Fruit fly (Drosophila melanogaster) whole organism, prepupa: Measurements from ENCODE around the gene CG32483.

ENCODE experiments used
- Blimp-1 ChIP-seq: fragments of 200-800 bp; sonication (Bioruptor generic); optimal IDR thresholded peaks from 3 replicates; lab custom pipeline; 2017; ENCODE audit warnings: missing biosample characterization, missing genetic modification characterization, mild to moderate bottlenecking, moderate library complexity, missing genetic modification reagents
- CG10669 ChIP-seq: fragments of 200-800 bp; sonication (Bioruptor generic); optimal IDR thresholded peaks from 3 replicates; lab custom pipeline; 2018; ENCODE audit warnings: missing biosample characterization, mild to moderate bottlenecking, missing genetic modification characterization, moderate library complexity
- CG11294 ChIP-seq: fragments of 200-800 bp; sonication (Bioruptor generic); IDR thresholded peaks from 2 replicates; pipeline ENCODE4 v1.3.6; 2022; ENCODE audit warnings: missing biosample characterization, missing genetic modification characterization
- CG11902 ChIP-seq: fragments of 200-800 bp; sonication (Bioruptor generic); optimal IDR thresholded peaks from 3 replicates; lab custom pipeline; 2016; ENCODE audit warnings: missing biosample characterization, missing genetic modification characterization
- CG15336 ChIP-seq: fragments of 200-800 bp; sonication (Bioruptor generic); IDR thresholded peaks from 2 replicates; pipeline ENCODE4 v1.3.6; 2022; ENCODE audit warnings: missing biosample characterization, missing genetic modification characterization
- CG1621 ChIP-seq: fragments of 200-800 bp; sonication (Bioruptor generic); optimal IDR thresholded peaks from 3 replicates; lab custom pipeline; 2018; ENCODE audit warnings: missing biosample characterization, mild to moderate bottlenecking, missing genetic modification characterization
- CG16779 ChIP-seq: fragments of 200-800 bp; sonication (Bioruptor generic); optimal IDR thresholded peaks from 3 replicates; lab custom pipeline; 2017; ENCODE audit warnings: missing biosample characterization, mild to moderate bottlenecking, missing genetic modification characterization
- CG3032 ChIP-seq: fragments of 200-800 bp; optimal IDR thresholded peaks from 2 replicates; lab custom pipeline; 2019; ENCODE audit warnings: missing biosample characterization, mild to moderate bottlenecking, missing genetic modification characterization, moderate library complexity
- CG31627 ChIP-seq: fragments of 200-800 bp; sonication (Bioruptor generic); optimal IDR thresholded peaks from 3 replicates; lab custom pipeline; 2016; ENCODE audit warnings: missing biosample characterization, missing genetic modification characterization
- CG32006 ChIP-seq: fragments of 200-800 bp; sonication (Bioruptor generic); optimal IDR thresholded peaks from 3 replicates; lab custom pipeline; 2017; ENCODE audit warnings: missing biosample characterization, mild to moderate bottlenecking, missing genetic modification characterization
- CG34406 ChIP-seq: fragments of 200-800 bp; sonication (Bioruptor generic); optimal IDR thresholded peaks from 3 replicates; lab custom pipeline; 2016; ENCODE audit warnings: missing biosample characterization, missing genetic modification characterization
- CG3919 ChIP-seq: fragments of 200-800 bp; sonication (Bioruptor generic); optimal IDR thresholded peaks from 3 replicates; lab custom pipeline; 2016; ENCODE audit warnings: missing biosample characterization, missing genetic modification characterization
- CG6276 ChIP-seq: fragments of 200-800 bp; sonication (Bioruptor generic); optimal IDR thresholded peaks from 2 replicates; lab custom pipeline; 2017; ENCODE audit warnings: missing biosample characterization, mild to moderate bottlenecking, missing genetic modification characterization
- CG6854 ChIP-seq: fragments of 200-800 bp; sonication (Bioruptor generic); optimal IDR thresholded peaks from 2 replicates; lab custom pipeline; 2017; ENCODE audit warnings: missing biosample characterization, mild to moderate bottlenecking, missing genetic modification characterization
- CG7368 ChIP-seq: fragments of 200-800 bp; sonication (Bioruptor generic); optimal IDR thresholded peaks from 3 replicates; lab custom pipeline; 2016; ENCODE audit warnings: missing biosample characterization, missing genetic modification characterization
- CG8119 ChIP-seq: fragments of 200-800 bp; sonication (Bioruptor generic); IDR thresholded peaks from 3 replicates; pipeline ENCODE4 v1.3.6; 2022; ENCODE audit warnings: missing biosample characterization, missing genetic modification characterization
- CG8632 ChIP-seq: fragments of 200-800 bp; sonication (Bioruptor generic); optimal IDR thresholded peaks from 3 replicates; lab custom pipeline; 2016; ENCODE audit warnings: missing biosample characterization, missing genetic modification characterization
- CG9139 ChIP-seq: fragments of 200-800 bp; sonication (Bioruptor generic); optimal IDR thresholded peaks from 3 replicates; lab custom pipeline; 2017; ENCODE audit warnings: missing biosample characterization, mild to moderate bottlenecking, missing genetic modification characterization
- Eip75B ChIP-seq: fragments of 200-800 bp; sonication (Bioruptor generic); optimal IDR thresholded peaks from 3 replicates; lab custom pipeline; 2016; ENCODE audit warnings: missing biosample characterization, missing genetic modification characterization
- Eip78C ChIP-seq: fragments of 200-800 bp; sonication (Bioruptor generic); peaks from one replicate; lab custom pipeline; 2016; ENCODE audit warnings: missing biosample characterization, missing genetic modification characterization
- Eip93F ChIP-seq: fragments of 200-800 bp; sonication (Bioruptor generic); optimal IDR thresholded peaks from 2 replicates; lab custom pipeline; 2016; ENCODE audit warnings: missing biosample characterization, mild to moderate bottlenecking, missing genetic modification characterization
- Ets21C ChIP-seq: fragments of 200-800 bp; sonication (Bioruptor generic); optimal IDR thresholded peaks from 3 replicates; lab custom pipeline; 2016; ENCODE audit warnings: missing biosample characterization, missing genetic modification characterization
- Ets96B ChIP-seq: fragments of 200-800 bp; optimal IDR thresholded peaks from 2 replicates; lab custom pipeline; 2019; ENCODE audit warnings: missing biosample characterization, mild to moderate bottlenecking, missing genetic modification characterization, moderate library complexity
- Hr38 ChIP-seq: sonication (Bioruptor generic); optimal IDR thresholded peaks from 2 replicates; lab custom pipeline; 2016; ENCODE audit warnings: missing biosample characterization, missing genetic modification characterization
- Hr39 ChIP-seq: fragments of 200-800 bp; sonication (Bioruptor generic); optimal IDR thresholded peaks from 2 replicates; lab custom pipeline; 2016; ENCODE audit warnings: missing biosample characterization, missing genetic modification characterization
- OdsH ChIP-seq: fragments of 200-800 bp; sonication (Bioruptor generic); optimal IDR thresholded peaks from 3 replicates; lab custom pipeline; 2016; ENCODE audit warnings: missing biosample characterization, missing genetic modification characterization
- Smox ChIP-seq: fragments of 200-800 bp; sonication (Bioruptor generic); optimal IDR thresholded peaks from 3 replicates; lab custom pipeline; 2016; ENCODE audit warnings: missing biosample characterization, missing genetic modification characterization
- Sox14 ChIP-seq: fragments of 200-800 bp; sonication (Bioruptor generic); optimal IDR thresholded peaks from 3 replicates; lab custom pipeline; 2016; ENCODE audit warnings: missing biosample characterization, missing genetic modification characterization
- acj6 ChIP-seq: fragments of 200-800 bp; sonication (Bioruptor generic); optimal IDR thresholded peaks from 3 replicates; lab custom pipeline; 2016; ENCODE audit warnings: missing biosample characterization, missing genetic modification characterization
- dac ChIP-seq: fragments of 200-800 bp; sonication (Bioruptor generic); optimal IDR thresholded peaks from 2 replicates; lab custom pipeline; 2017; ENCODE audit warnings: missing biosample characterization, mild to moderate bottlenecking, missing genetic modification characterization
- dsx ChIP-seq: fragments of 200-800 bp; optimal IDR thresholded peaks from 3 replicates; lab custom pipeline; 2019; ENCODE audit warnings: missing biosample characterization, mild to moderate bottlenecking, missing genetic modification characterization, moderate library complexity; ENCODE audit not compliant: poor library complexity, severe bottlenecking
- eg ChIP-seq: fragments of 200-800 bp; sonication (Bioruptor generic); IDR thresholded peaks from 3 replicates; pipeline ENCODE4 v1.3.6; 2022; ENCODE audit warnings: missing biosample characterization, missing genetic modification characterization
- esn ChIP-seq: fragments of 200-800 bp; sonication (Bioruptor generic); optimal IDR thresholded peaks from 2 replicates; lab custom pipeline; 2016; ENCODE audit warnings: missing biosample characterization, mild to moderate bottlenecking, missing genetic modification characterization, moderate library complexity
- fd59A ChIP-seq: fragments of 200-800 bp; sonication (Bioruptor generic); optimal IDR thresholded peaks from 2 replicates; lab custom pipeline; 2017; ENCODE audit warnings: missing biosample characterization, mild to moderate bottlenecking, missing genetic modification characterization, missing genetic modification reagents
- fkh ChIP-seq: fragments of 200-800 bp; sonication (Bioruptor generic); optimal IDR thresholded peaks from 3 replicates; lab custom pipeline; 2017; ENCODE audit warnings: missing biosample characterization, mild to moderate bottlenecking, missing genetic modification characterization, moderate library complexity
- ss ChIP-seq, 2 experiments: fragments of 200-800 bp; sonication (Bioruptor generic); optimal IDR thresholded peaks; 2 replicates in 1 of 2; 3 replicates in 1 of 2; lab custom pipeline; 2017 to 2018; ENCODE audit warnings: mild to moderate bottlenecking in 2 of 2, missing biosample characterization in 2 of 2, missing genetic modification characterization in 2 of 2, moderate library complexity in 1 of 2
- svp ChIP-seq: fragments of 200-800 bp; sonication (Bioruptor generic); peaks from one replicate; lab custom pipeline; 2016; ENCODE audit warnings: missing biosample characterization, missing genetic modification characterization
- vri ChIP-seq: fragments of 200-800 bp; sonication (Bioruptor generic); optimal IDR thresholded peaks from 3 replicates; lab custom pipeline; 2016; ENCODE audit warnings: missing biosample characterization, mild to moderate bottlenecking, missing genetic modification characterization

The CG32483 gene

DNA sequence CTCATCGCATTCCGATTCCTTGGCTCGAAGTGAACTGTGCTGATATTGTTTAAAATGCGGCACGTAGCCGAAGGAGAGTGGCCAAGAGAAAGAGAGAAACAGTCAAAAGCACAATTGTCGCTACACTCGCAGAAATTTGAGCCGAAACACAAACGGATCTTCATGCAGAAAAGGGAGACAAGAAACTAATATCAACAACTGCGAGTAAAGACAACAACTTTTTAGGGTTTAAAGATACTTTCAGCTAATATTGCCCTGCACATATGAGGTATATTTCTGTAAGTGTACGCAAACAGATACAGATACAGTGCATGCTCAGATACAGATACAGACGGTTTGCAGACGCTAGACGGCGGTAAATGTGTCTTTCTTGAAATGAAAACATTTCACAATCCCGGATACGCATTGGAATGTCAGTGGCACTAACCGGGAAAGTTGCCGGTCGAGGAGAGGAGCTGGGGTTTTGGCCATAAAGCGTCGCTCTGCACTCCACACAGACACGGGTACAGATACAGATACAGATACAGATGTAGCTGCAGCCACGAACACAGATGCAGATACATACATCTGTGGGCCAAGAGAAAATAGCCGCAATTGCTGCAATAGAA lies 45.7 kb downstream of the CG32483 start (continued):
- TF ChIP-seq fd59A (GFP tag; lab: Kevin White, UChicago) = peak; percentile 82
- TF ChIP-seq CG3919 (GFP tag; lab: Kevin White, UChicago) = peak; percentile 95
- TF ChIP-seq CG34406 (GFP tag; lab: Kevin White, UChicago) = peak; percentile 86
- peak; percentile 47 for TF ChIP-seq Eip93F
- TF ChIP-seq esn (GFP tag; lab: Kevin White, UChicago) = peak; percentile 91
- TF ChIP-seq Smox (GFP tag; lab: Kevin White, UChicago) = peak; percentile 87
- peak; percentile 70 for TF ChIP-seq Hr38 (GFP tag; lab: Kevin White, UChicago)
- TF ChIP-seq dsx = peak; percentile 82
- TF ChIP-seq Eip75B (GFP tag; lab: Kevin White, UChicago) = peak; percentile 92
- peak; percentile 86 for TF ChIP-seq CG1621 (tag; lab: Kevin White, UChicago)
- peak; percentile 94 for TF ChIP-seq acj6
- TF ChIP-seq eg = peak; percentile 95
- TF ChIP-seq CG10669 (GFP tag; lab: Kevin White, UChicago) = peak; percentile 84
- peak; percentile 91 for TF ChIP-seq Hr39 (GFP tag; lab: Kevin White, UChicago)
- peak; percentile 50 for TF ChIP-seq CG9139 (GFP tag; lab: Kevin White, UChicago)
- peak; percentile 97 for TF ChIP-seq Eip78C
- TF ChIP-seq CG11902 (GFP tag; lab: Kevin White, UChicago) = peak; percentile 84
- peak; percentile 98 for TF ChIP-seq CG32006 (GFP tag; lab: Kevin White, UChicago)
- TF ChIP-seq CG6276 (GFP tag; lab: Kevin White, UChicago) = peak; percentile 87
- TF ChIP-seq ss (GFP tag; optimal IDR thresholded peaks at IDR 0.05; lab: Kevin White, UChicago) = peak; percentile 62 to 67
- TF ChIP-seq CG8119 (GFP tag; lab: Robert Waterston, UW) = peak; percentile 94
- TF ChIP-seq CG16779 (tag; lab: Kevin White, UChicago) = peak; percentile 77
- peak; percentile 80 for TF ChIP-seq fkh (GFP tag; lab: Kevin White, UChicago)
- TF ChIP-seq CG15336 = peak; percentile 94
- TF ChIP-seq dac = peak; percentile 98
- TF ChIP-seq OdsH (GFP tag; lab: Kevin White, UChicago) = peak; percentile 95
- peak; percentile 91 for TF ChIP-seq CG31627 (GFP tag; lab: Kevin White, UChicago)
- peak; percentile 82 for TF ChIP-seq Ets21C
- TF ChIP-seq CG7368 (GFP tag; lab: Kevin White, UChicago) = peak; percentile 92
- TF ChIP-seq CG8632 (GFP tag; lab: Kevin White, UChicago) = peak; percentile 78
- peak; percentile 76 for TF ChIP-seq vri (GFP tag; lab: Kevin White, UChicago)
- peak; percentile 93 for TF ChIP-seq svp (GFP tag; lab: Kevin White, UChicago)
- TF ChIP-seq CG11294 = peak; percentile 83
- TF ChIP-seq Ets96B (tag; lab: Kevin White, UChicago) = peak; percentile 84
- peak; percentile 80 for TF ChIP-seq CG6854 (GFP tag; lab: Kevin White, UChicago)
- TF ChIP-seq Blimp-1 = peak; percentile 59

DNA sequence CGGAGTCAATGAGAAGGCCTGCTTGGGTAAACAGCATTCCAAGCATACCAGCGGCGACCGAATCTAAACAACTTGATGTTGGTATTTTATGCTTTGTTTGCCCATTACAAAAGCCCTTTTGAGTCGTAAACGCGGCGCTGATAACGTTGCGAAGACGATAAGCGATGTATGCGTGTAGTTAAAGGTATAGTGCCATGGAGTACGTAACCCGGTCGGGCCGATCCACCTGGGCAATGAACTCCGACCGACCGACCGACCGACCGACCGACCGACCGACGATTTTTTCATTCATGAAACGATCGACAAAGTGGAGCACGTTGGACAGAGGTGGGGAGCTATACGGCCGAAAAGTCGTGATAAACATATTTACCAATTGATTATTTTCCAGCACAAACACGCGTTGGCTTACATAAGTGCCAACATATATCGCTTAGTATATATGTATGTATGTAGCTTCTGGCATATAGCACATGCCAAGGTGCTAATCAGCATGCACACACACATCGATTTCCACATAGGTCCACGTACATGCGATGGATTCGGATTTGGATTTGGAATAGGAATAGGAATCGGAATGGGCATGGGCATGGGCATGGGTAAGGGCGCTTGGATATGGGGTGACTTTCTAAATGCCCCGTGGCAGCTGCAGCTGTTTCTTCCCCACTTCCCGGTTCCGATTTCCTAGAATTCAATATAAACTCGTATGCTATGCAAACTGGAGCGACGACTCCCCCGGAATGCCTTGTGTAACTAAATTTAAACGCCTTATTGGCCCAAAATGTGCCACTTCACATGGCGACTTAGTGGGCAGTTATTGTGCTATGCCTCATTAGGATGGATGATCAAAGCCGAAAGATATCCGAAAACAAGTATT lies 46.8 kb downstream of the CG32483 start:
- peak; percentile 92 for TF ChIP-seq fkh (GFP tag; lab: Kevin White, UChicago)
- TF ChIP-seq Sox14 (GFP tag; lab: Kevin White, UChicago) = no peak
- TF ChIP-seq vri (GFP tag; lab: Kevin White, UChicago) = peak; percentile 0
- no peak for TF ChIP-seq CG3032 (tag; lab: Kevin White, UChicago)
